Worm (Caenorhabditis elegans) whole organism, mixed stage, embryonic: ENCODE results near the gene E02H1.6.

Experiments
- M03D4.4 ChIP-seq: sonication (generic microtip); optimal IDR thresholded peaks from 2 replicates; lab custom pipeline; 2017; ENCODE audit warnings: mild to moderate bottlenecking, missing genetic modification characterization, missing compliant biosample characterization
- blmp-1 ChIP-seq: fragments of 150-350 bp; optimal IDR thresholded peaks from 2 replicates; lab custom pipeline; 2014; ENCODE audit warnings: missing biosample characterization, missing genetic modification characterization
- ceh-39 ChIP-seq: fragments of 150-350 bp; optimal IDR thresholded peaks from 2 replicates; lab custom pipeline; 2014; ENCODE audit warnings: missing biosample characterization, missing genetic modification characterization
- ceh-43 ChIP-seq: fragments of 200-800 bp; sonication (Bioruptor generic); optimal IDR thresholded peaks from 2 replicates; lab custom pipeline; 2018; ENCODE audit warnings: mild to moderate bottlenecking, missing genetic modification characterization, moderate library complexity, missing compliant biosample characterization
- ceh-83 ChIP-seq: fragments of 200-800 bp; sonication (Bioruptor generic); optimal IDR thresholded peaks from 2 replicates; lab custom pipeline; 2018; ENCODE audit warnings: mild to moderate bottlenecking, missing genetic modification characterization, missing compliant biosample characterization
- ces-1 ChIP-seq: fragments of 150-350 bp; optimal IDR thresholded peaks from 2 replicates; lab custom pipeline; 2014; ENCODE audit warnings: missing biosample characterization, missing genetic modification reagents, missing genetic modification characterization
- cnd-1 ChIP-seq: fragments of 200-800 bp; sonication (Bioruptor generic); optimal IDR thresholded peaks from 2 replicates; lab custom pipeline; 2018; ENCODE audit warnings: mild to moderate bottlenecking, missing genetic modification characterization, missing compliant biosample characterization
- drap-1 ChIP-seq: fragments of 200-800 bp; sonication (Bioruptor generic); optimal IDR thresholded peaks from 3 replicates; lab custom pipeline; 2018; ENCODE audit warnings: mild to moderate bottlenecking, missing genetic modification characterization, missing compliant biosample characterization
- elt-1 ChIP-seq: sonication (generic microtip); optimal IDR thresholded peaks from 2 replicates; lab custom pipeline; 2017; ENCODE audit warnings: missing genetic modification characterization, mild to moderate bottlenecking, missing compliant biosample characterization, antibody characterized with exemption, moderate library complexity, borderline replicate concordance; ENCODE audit not compliant: insufficient read depth
- elt-3 ChIP-seq: fragments of 150-350 bp; optimal IDR thresholded peaks from 2 replicates; lab custom pipeline; 2014; ENCODE audit warnings: missing biosample characterization, missing genetic modification characterization
- ham-2 ChIP-seq: fragments of 200-800 bp; sonication (Bioruptor generic); optimal IDR thresholded peaks from 2 replicates; lab custom pipeline; 2018; ENCODE audit warnings: mild to moderate bottlenecking, missing genetic modification characterization, missing compliant biosample characterization
- lin-13 ChIP-seq: fragments of 150-350 bp; optimal IDR thresholded peaks from 2 replicates; lab custom pipeline; 2014; ENCODE audit warnings: missing biosample characterization, missing genetic modification characterization
- lin-32 ChIP-seq: fragments of 200-800 bp; sonication (Bioruptor generic); optimal IDR thresholded peaks from 2 replicates; lab custom pipeline; 2018; ENCODE audit warnings: mild to moderate bottlenecking, missing genetic modification characterization, missing compliant biosample characterization
- lsy-2 ChIP-seq: fragments of 150-350 bp; optimal IDR thresholded peaks from 2 replicates; lab custom pipeline; 2014; ENCODE audit warnings: missing biosample characterization, missing genetic modification characterization
- mab-5 ChIP-seq: fragments of 150-350 bp; optimal IDR thresholded peaks from 2 replicates; lab custom pipeline; 2014; ENCODE audit warnings: missing biosample characterization, missing genetic modification characterization
- nhr-2 ChIP-seq: fragments of 150-350 bp; optimal IDR thresholded peaks from 2 replicates; lab custom pipeline; 2014; ENCODE audit warnings: missing biosample characterization, missing genetic modification characterization
- nhr-76 ChIP-seq: sonication (generic microtip); optimal IDR thresholded peaks from 2 replicates; lab custom pipeline; 2017; ENCODE audit warnings: missing biosample characterization, missing genetic modification characterization
- pha-4 ChIP-seq: fragments of 150-350 bp; optimal IDR thresholded peaks from 2 replicates; lab custom pipeline; 2018; ENCODE audit warnings: missing biosample characterization, missing genetic modification reagents, missing genetic modification characterization
- snpc-4 ChIP-seq: fragments of 150-350 bp; optimal IDR thresholded peaks from 2 replicates; lab custom pipeline; 2014; ENCODE audit warnings: missing biosample characterization, missing genetic modification characterization
- tbx-8 ChIP-seq: fragments of 200-800 bp; sonication (Bioruptor generic); optimal IDR thresholded peaks from 2 replicates; lab custom pipeline; 2018; ENCODE audit warnings: mild to moderate bottlenecking, missing genetic modification characterization, moderate library complexity, missing compliant biosample characterization
- unc-120 ChIP-seq: sonication (generic microtip); optimal IDR thresholded peaks from 2 replicates; lab custom pipeline; 2017; ENCODE audit warnings: missing genetic modification characterization, missing compliant biosample characterization; ENCODE audit not compliant: poor library complexity, severe bottlenecking
- unc-39 ChIP-seq: fragments of 150-350 bp; optimal IDR thresholded peaks from 2 replicates; lab custom pipeline; 2014; ENCODE audit warnings: missing biosample characterization, missing genetic modification characterization
- unc-62 ChIP-seq: fragments of 150-350 bp; optimal IDR thresholded peaks from 2 replicates; lab custom pipeline; 2014; ENCODE audit warnings: missing biosample characterization, missing genetic modification reagents, missing genetic modification characterization
- zip-8 ChIP-seq: fragments of 150-350 bp; optimal IDR thresholded peaks from 2 replicates; lab custom pipeline; 2014; ENCODE audit warnings: missing biosample characterization, missing genetic modification characterization
- ztf-11 ChIP-seq: fragments of 150-350 bp; optimal IDR thresholded peaks from 2 replicates; lab custom pipeline; 2014; ENCODE audit warnings: missing biosample characterization, missing genetic modification characterization

E02H1.6 gene

DNA sequence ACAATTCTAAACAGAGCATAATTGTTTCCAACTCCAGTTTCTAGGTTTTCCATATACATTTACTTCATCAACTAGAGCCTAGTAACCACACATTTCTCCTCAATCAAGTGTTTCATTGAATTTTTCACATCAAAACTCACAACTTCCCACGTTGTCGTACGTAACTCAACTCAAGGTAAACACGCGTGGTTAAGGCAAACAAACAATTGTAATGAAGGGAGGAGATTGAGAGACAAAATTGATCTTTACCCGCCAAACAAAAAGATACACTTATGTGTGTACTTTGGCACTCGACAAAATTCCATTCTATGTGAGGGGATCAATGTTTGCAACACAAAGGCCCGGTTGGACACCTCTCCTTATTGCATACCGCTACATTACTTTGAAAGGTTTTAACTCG, 8.8 kb downstream of the E02H1.6 start, which contains the start of gene nhr-19:
Gene nhr-19, minus strand, starts transcription at position 191 of the 400 bp plus-strand sequence.
- peak; percentile 10 for TF ChIP-seq pha-4 (tag; lab: Kevin White, UChicago)
- no peak for TF ChIP-seq blmp-1 (tag; lab: Kevin White, UChicago)
- TF ChIP-seq, all 35 proteins: peak for 1

DNA sequence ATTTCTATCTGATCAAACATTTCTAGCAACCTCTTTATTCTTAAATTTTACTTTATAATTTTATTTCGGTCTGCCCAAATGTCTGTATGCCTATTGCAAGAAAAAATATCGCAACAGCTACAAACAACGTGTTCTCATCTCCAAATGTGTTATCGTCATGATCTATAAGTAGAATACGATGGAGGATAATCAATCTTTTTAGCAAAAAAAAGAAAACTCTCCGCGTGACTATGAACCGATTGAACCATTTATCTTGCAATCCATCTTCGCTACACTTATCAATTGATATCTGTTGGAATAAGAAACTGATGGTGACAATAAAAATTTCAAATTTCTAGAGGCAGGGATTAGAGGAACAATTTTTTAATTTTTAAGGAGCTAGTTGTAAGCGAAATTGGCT, 9.5 kb downstream of the E02H1.6 start:
- TF ChIP-seq elt-1 (tag; lab: Kevin White, UChicago) (peak; percentile 37), mab-5 (tag; lab: Kevin White, UChicago) (no peak)

DNA sequence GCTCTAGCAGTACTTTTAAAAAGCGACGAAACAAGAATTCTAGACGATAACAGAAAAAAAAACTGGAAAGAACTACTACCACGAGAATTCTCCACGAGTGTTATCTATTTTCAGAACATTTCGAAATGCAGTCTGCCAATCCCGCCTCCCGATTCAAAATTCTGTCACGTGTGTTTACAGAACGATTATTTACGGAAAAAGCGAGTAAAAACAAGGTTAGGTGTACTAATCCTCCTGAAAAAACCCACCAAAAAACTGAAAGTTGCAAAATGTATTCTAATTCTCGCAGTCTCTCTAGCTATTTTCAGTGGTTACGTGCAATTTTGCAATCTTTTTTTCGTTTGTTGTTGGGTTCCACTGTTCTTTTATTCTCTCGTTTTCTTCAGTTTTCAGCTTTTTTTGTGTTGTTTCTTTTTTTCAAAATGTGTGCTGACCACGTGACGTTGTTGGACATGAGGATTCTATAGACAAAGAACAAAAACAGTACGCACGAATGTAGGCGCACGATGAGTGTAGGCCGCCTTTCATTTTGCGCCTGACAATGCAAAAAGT, 10.1 kb downstream of the E02H1.6 start:
- no peak for TF ChIP-seq zip-8 (tag; lab: Kevin White, UChicago)
- no peak for TF ChIP-seq lin-32 (GFP tag; lab: Kevin White, UChicago)
- TF ChIP-seq ces-1 = no peak
- TF ChIP-seq snpc-4 (tag; lab: Kevin White, UChicago) = no peak
- no peak for TF ChIP-seq unc-62
- TF ChIP-seq, all 35 proteins: peak for 0

DNA sequence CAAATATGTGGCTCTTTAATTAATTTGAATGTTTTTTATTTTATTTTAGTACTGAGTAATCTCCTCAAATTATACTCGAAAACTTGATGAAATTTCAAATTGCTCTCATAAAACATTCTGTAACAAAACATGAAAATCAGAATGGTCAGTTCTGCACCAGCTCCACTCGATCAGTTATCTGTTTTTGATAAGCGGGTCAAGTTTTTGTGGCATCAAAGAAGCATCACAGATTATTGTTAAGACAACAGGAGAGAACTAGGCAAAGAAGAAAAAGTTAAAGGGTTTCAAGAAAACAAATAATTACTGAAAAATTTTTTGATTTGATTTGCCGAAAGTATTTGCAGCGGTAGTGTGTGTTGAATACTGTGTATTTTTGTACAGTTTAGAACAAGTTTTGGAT, 10.6 kb downstream of the E02H1.6 start:
- TF ChIP-seq ceh-39 (tag; lab: Kevin White, UChicago) = no peak
- TF ChIP-seq ceh-83 (GFP tag; lab: Kevin White, UChicago) = no peak

DNA sequence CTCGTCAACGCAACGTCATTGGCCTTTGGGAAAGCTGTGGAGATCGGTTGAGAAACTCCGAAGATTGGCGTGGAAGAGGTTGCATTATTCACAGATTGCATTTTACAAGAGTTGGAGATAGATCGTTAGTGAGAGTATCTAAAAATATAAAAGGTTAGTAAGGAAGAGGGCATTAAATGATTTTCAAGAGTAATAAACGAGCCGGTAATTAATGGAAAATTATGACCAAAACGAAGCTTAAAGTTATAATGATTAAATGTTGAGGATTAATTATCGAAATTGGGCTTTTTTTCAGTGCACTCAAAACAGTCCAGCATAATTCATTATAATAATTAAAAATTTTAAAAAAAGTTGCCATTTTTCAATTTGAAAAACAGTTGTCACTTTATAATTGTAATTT, 12.8 kb downstream of the E02H1.6 start, which contains the start of gene pap-2:
Gene pap-2, minus strand, starts transcription at position 101 of the 400 bp plus-strand sequence.
- TF ChIP-seq ztf-11 (tag; lab: Kevin White, UChicago) (no peak), drap-1 (no peak), nhr-76 (tag; lab: Kevin White, UChicago) (no peak), elt-1 (tag; lab: Kevin White, UChicago) (no peak), lin-13 (no peak), unc-39 (tag; lab: Kevin White, UChicago) (no peak), ceh-39 (tag; lab: Kevin White, UChicago) (no peak), ceh-43 (no peak), tbx-8 (no peak), blmp-1 (tag; lab: Kevin White, UChicago) (no peak), lin-32 (GFP tag; lab: Kevin White, UChicago) (no peak), unc-120 (no peak)
- TF ChIP-seq, all 35 proteins: peak for 0

DNA sequence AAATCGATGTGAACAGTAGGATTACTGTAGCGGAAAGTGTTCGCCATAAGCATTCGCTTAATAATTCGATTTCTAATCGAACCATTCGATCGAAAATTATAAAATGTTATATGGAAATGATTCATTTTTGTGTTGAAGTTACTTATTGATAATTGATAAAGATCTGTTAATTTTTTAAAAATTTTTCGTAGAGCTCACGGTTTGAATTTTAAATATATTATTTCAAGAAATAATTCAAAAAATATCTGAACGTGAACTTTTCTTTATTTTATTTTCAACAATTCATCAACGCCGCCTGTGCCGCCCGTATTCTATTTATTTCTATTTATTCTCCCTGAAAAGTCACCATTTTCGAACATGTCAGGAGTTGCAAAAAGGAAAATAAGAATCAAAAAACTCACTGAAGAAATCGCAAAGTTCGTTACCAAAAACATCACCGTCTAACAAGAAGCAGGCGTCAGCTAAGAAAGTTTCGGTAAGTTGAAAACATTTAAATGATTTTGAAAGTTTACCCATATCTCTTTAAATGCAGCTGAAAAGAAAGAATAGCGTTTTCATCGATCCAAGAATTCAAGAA, 14.9 kb downstream of the E02H1.6 start, which contains the start of the genes T15H9.5 and T15H9.4:
Gene T15H9.5, minus strand, starts transcription at position 101 of the 577 bp plus-strand sequence.
Gene T15H9.4, plus strand, starts transcription at position 527 of the 577 bp plus-strand sequence.
- TF ChIP-seq pha-4 (tag; lab: Kevin White, UChicago) = no peak
- TF ChIP-seq ham-2 (GFP tag; lab: Kevin White, UChicago) = no peak
- no peak for TF ChIP-seq ceh-43
- TF ChIP-seq nhr-2 (tag; lab: Kevin White, UChicago) = no peak

DNA sequence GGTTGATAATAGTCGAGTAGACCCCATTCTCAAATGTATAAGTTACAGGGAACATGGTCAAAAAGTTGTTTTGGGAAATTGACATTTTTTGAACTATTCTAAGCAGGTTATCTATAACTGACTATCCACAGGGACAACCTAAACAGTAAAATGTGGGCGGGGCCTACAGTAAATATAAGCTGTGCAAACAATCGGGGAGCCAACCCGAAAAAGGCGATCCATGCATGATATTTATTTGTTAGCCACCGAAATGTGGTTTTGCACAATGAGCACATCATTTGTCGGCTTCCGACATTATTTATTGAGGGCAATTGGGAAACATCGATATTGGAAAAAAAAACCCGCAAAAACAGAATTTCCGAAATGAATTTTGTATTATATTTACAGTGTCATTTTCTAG, 18.2 kb downstream of the E02H1.6 start, which contains the start of gene hlh-6:
Gene hlh-6, minus strand, starts transcription at position 101 of the 400 bp plus-strand sequence.
- no peak for TF ChIP-seq snpc-4 (tag; lab: Kevin White, UChicago)
- no peak for TF ChIP-seq ces-1
- TF ChIP-seq elt-3 (tag; lab: Kevin White, UChicago) = no peak
- TF ChIP-seq mab-5 (tag; lab: Kevin White, UChicago) = no peak
- TF ChIP-seq lin-13 = no peak
- no peak for TF ChIP-seq pha-4 (tag; lab: Kevin White, UChicago)
- no peak for TF ChIP-seq blmp-1 (tag; lab: Kevin White, UChicago)
- TF ChIP-seq lsy-2 (tag; lab: Kevin White, UChicago) = no peak
- TF ChIP-seq zip-8 (tag; lab: Kevin White, UChicago) = no peak
- no peak for TF ChIP-seq M03D4.4 (tag; lab: Kevin White, UChicago)
- no peak for TF ChIP-seq unc-120
- TF ChIP-seq ztf-11 (tag; lab: Kevin White, UChicago) = no peak
- no peak for TF ChIP-seq cnd-1 (tag; lab: Kevin White, UChicago)
